Fruit fly (Drosophila melanogaster): Measurements from ENCODE around the gene CG11843.
A peak's percentile ranks its signal among the peaks of the same experiment; 100 is the strongest.

The CG11843 gene

DNA sequence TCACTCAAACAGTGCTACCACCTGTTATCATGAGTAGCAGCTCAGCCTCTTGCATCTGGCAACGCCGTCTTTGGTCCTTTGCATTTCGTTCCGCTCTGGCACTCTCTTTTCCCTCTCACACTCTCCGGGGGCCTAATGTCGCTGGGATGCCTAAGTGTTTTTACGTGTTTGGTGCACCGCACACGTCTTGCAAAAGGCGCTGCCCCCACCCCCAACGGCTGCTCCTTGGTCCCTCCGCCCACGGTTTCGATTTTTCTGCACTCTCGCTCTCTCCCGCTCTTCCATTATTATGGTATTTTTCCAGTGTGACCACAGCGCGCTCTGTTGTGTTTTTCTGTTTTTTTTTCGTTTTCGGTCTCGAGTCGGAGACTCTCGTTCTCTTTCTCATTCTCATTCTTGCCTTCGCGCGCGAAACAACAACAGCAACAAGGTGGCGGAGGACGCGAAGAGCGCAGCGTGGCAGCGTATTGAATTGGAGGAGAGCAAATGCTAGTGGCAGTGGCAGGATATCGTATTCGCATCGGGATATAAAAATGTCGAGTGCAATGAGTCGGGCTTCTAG is 33.9 kb downstream of the CG11843 start (continued):
- peak; percentile 47 for TF ChIP-seq CG6808 (GFP tag; optimal IDR thresholded peaks at IDR 0.05)
- no peak for TF ChIP-seq Gug (GFP tag; IDR thresholded peaks at IDR 0.05)
- no peak for TF ChIP-seq CG4318 (GFP tag; optimal IDR thresholded peaks at IDR 0.05)
- no peak for TF ChIP-seq CG11902 (GFP tag; optimal IDR thresholded peaks at IDR 0.05)
- TF ChIP-seq spab (GFP tag; optimal IDR thresholded peaks at IDR 0.05) = no peak
- no peak for TF ChIP-seq CG8319 (GFP tag; optimal IDR thresholded peaks at IDR 0.05)
- peak; percentile 15 for TF ChIP-seq CG1621 (tag; optimal IDR thresholded peaks at IDR 0.05)
- TF ChIP-seq vri (GFP tag; optimal IDR thresholded peaks at IDR 0.05) = no peak
- TF ChIP-seq eg (GFP tag; IDR thresholded peaks at IDR 0.05) = peak; percentile 39; the same call in 1 of the 3 replicates
- TF ChIP-seq dac (GFP tag; optimal IDR thresholded peaks at IDR 0.05) = no peak
- no peak for TF ChIP-seq CG6792 (GFP tag; optimal IDR thresholded peaks at IDR 0.05)
- no peak for TF ChIP-seq CG11762 (GFP tag; optimal IDR thresholded peaks at IDR 0.05; ENCODE audit: insufficient read depth)
- TF ChIP-seq svp (GFP tag) = peak; percentile 65
- peak; percentile 10 for TF ChIP-seq CG16779 (tag; optimal IDR thresholded peaks at IDR 0.05)
- no peak for TF ChIP-seq Ets21C (GFP tag; optimal IDR thresholded peaks at IDR 0.05)
- TF ChIP-seq esn (GFP tag; optimal IDR thresholded peaks at IDR 0.05) = no peak
- TF ChIP-seq CG7368 (GFP tag; optimal IDR thresholded peaks at IDR 0.05) = no peak
- peak; percentile 22 for TF ChIP-seq CG6854 (GFP tag; optimal IDR thresholded peaks at IDR 0.05)
- no peak for TF ChIP-seq cyc (GFP tag; optimal IDR thresholded peaks at IDR 0.05)
- no peak for TF ChIP-seq Eip75B (GFP tag; optimal IDR thresholded peaks at IDR 0.05)
- TF ChIP-seq Sox102F (GFP tag; optimal IDR thresholded peaks at IDR 0.05) = no peak
- TF ChIP-seq fkh (GFP tag; optimal IDR thresholded peaks at IDR 0.05) = no peak
- TF ChIP-seq CG8119 (GFP tag; IDR thresholded peaks at IDR 0.05) = no peak
- TF ChIP-seq Met (GFP tag; optimal IDR thresholded peaks at IDR 0.05) = no peak
- TF ChIP-seq Sox14 (GFP tag; optimal IDR thresholded peaks at IDR 0.05) = no peak
- TF ChIP-seq Ets96B (tag; optimal IDR thresholded peaks at IDR 0.05) = no peak

DNA sequence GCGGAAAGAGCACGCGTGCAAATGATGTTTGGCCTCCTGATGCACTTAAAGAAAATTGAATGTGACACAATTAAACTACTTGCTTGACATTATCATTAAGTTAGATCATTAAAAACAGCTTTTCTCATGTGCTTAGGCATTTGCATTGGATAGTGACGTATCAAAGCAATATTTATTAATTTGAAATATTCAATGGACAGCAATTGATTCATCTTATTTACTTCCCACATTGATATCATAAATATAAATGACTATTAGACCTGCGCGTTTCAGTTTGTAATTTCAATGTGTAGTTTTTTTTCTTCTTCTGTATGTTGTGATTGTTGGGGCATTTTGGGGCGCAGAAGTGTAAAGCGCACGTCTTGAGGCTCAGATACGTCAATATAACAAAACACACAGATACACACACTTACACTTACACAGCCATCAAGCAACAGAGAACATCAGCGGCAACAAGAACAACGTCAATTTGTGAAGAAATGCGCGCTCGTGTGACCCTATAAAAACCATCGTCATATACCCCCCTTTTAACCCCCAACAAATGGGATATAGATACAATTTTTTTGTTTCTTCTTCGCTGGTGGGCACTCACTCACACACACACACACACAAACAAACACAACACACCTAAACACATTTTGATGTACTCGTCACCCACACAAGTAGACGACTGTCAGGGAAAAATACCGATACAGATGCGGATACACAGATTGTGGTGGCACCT is 35.0 kb downstream of the CG11843 start:
- peak; percentile 51 for TF ChIP-seq OdsH (GFP tag; optimal IDR thresholded peaks at IDR 0.05)
- TF ChIP-seq fd85E (GFP tag; optimal IDR thresholded peaks at IDR 0.05) = no peak
- TF ChIP-seq Gug (GFP tag; IDR thresholded peaks at IDR 0.05) = no peak; the same call in 1 of the 2 replicates
- peak; percentile 54 for TF ChIP-seq CG15336 (GFP tag; IDR thresholded peaks at IDR 0.05)
- peak; percentile 74 for TF ChIP-seq Met (GFP tag; optimal IDR thresholded peaks at IDR 0.05)
- peak; percentile 59 for TF ChIP-seq achi (GFP tag; optimal IDR thresholded peaks at IDR 0.05)
- TF ChIP-seq CG6792 (GFP tag; optimal IDR thresholded peaks at IDR 0.05) = peak; percentile 39
- TF ChIP-seq CG6276 (GFP tag; optimal IDR thresholded peaks at IDR 0.05) = peak; percentile 31
- peak; percentile 29 for TF ChIP-seq vri (GFP tag; optimal IDR thresholded peaks at IDR 0.05)
- TF ChIP-seq CG31627 (GFP tag; optimal IDR thresholded peaks at IDR 0.05) = peak; percentile 49
- peak; percentile 89 for TF ChIP-seq Eip78C (GFP tag)
- peak; percentile 67 for TF ChIP-seq Hr39 (GFP tag; optimal IDR thresholded peaks at IDR 0.05)
- TF ChIP-seq CG7368 (GFP tag; optimal IDR thresholded peaks at IDR 0.05) = peak; percentile 45
- peak; percentile 9; the same call in 1 of the 2 replicates for TF ChIP-seq CG11294 (GFP tag; IDR thresholded peaks at IDR 0.05)
- peak; percentile 65 for TF ChIP-seq Sox102F (GFP tag; optimal IDR thresholded peaks at IDR 0.05)
- TF ChIP-seq spab (GFP tag; optimal IDR thresholded peaks at IDR 0.05) = peak; percentile 23
- TF ChIP-seq Eip75B (GFP tag; optimal IDR thresholded peaks at IDR 0.05) = peak; percentile 52
- peak; percentile 58 for TF ChIP-seq CG34406 (GFP tag; optimal IDR thresholded peaks at IDR 0.05)
- peak; percentile 62 for TF ChIP-seq Smox (GFP tag; optimal IDR thresholded peaks at IDR 0.05)
- no peak for TF ChIP-seq ss (GFP tag; optimal IDR thresholded peaks at IDR 0.05)
- TF ChIP-seq Eip93F (GFP tag; optimal IDR thresholded peaks at IDR 0.05) = no peak
- TF ChIP-seq CG1621 (tag; optimal IDR thresholded peaks at IDR 0.05) = no peak
- no peak for TF ChIP-seq CG16779 (tag; optimal IDR thresholded peaks at IDR 0.05)
- peak; percentile 41 for TF ChIP-seq net (GFP tag; optimal IDR thresholded peaks at IDR 0.05)
- peak; percentile 67 for TF ChIP-seq pdm3 (GFP tag; optimal IDR thresholded peaks at IDR 0.05)
- TF ChIP-seq CG6854 (GFP tag; optimal IDR thresholded peaks at IDR 0.05) = no peak
- TF ChIP-seq Blimp-1 (GFP tag; optimal IDR thresholded peaks at IDR 0.05) = no peak
- TF ChIP-seq CG9139 (GFP tag; optimal IDR thresholded peaks at IDR 0.05) = no peak
- TF ChIP-seq CG6808 (GFP tag; optimal IDR thresholded peaks at IDR 0.05) = peak; percentile 4
- TF ChIP-seq Sox15 (GFP tag; optimal IDR thresholded peaks at IDR 0.05) = peak; percentile 11
- TF ChIP-seq Ets96B (tag; optimal IDR thresholded peaks at IDR 0.05) = peak; percentile 56
- peak; percentile 66 for TF ChIP-seq CG32006 (GFP tag; optimal IDR thresholded peaks at IDR 0.05)
- no peak for TF ChIP-seq Hr38 (GFP tag; optimal IDR thresholded peaks at IDR 0.05)
- peak; percentile 61 for TF ChIP-seq Sox14 (GFP tag; optimal IDR thresholded peaks at IDR 0.05)
- peak; percentile 56 for TF ChIP-seq CG10631 (GFP tag; optimal IDR thresholded peaks at IDR 0.05)
- TF ChIP-seq CG8319 (GFP tag; optimal IDR thresholded peaks at IDR 0.05) = peak; percentile 16
